Worm (Caenorhabditis elegans): ENCODE measurements around the gene plp-2.

The plp-2 gene

DNA sequence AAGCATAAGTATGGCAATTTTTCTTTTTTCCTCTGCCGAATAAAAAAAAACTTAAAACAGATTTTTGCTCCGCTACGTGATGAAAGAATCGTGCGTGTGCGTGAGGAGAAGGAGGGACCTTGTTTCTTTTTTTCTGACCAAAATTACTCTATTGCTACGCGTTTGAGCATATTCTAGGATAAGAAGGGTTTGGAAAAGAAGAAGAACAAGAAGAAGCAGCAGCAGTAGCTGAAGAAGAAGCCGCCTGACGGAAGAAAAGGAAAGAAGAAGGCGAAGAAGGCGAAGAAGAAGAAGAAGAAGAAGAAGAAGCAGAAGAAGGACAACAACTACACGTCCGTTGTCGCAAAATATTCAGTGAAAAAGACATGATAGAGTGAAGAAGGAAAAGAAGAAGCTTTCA lies 33.5 kb upstream of the plp-2 start:
- TF ChIP-seq aptf-3 (GFP tag; IDR thresholded peaks at IDR 0.05) = no peak
- no peak for TF ChIP-seq nhr-120 (GFP tag; IDR thresholded peaks at IDR 0.05)

DNA sequence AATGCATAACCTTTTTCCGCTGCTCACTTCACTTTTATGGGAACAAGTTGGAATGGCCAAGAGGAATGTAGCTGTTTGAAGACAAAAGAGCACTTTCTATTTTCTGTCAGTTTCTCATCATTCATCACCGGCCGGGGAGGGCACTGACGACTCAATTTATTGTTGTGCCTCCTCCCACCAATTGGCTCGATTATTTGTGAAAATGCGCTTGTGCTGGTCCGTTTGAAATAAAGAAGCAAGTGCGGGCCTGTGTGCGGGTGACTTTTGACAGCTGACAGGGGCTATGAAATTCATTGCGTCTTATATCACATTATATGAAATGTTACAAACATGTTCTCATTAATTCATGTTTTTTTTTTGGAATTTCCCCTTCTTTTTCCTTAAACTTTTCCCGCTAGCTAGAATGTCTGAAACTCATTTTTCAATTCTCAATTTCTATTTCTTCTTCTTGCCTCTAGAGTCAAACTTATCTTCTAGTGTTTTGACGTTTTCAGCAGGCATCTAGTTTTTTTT lies 31.4 kb upstream of the plp-2 start:
- TF ChIP-seq nhr-179 (tag; optimal IDR thresholded peaks at IDR 0.05) (no peak), ceh-79 (tag; optimal IDR thresholded peaks at IDR 0.05) (no peak), F57A8.1 (GFP tag; optimal IDR thresholded peaks at IDR 0.05) (no peak)

- TF ChIP-seq rcor-1 (GFP tag; IDR thresholded peaks at IDR 0.05) (no peak), Y95B8A.8 (GFP tag; IDR thresholded peaks at IDR 0.05) (no peak), ztf-3 (GFP tag; optimal IDR thresholded peaks at IDR 0.05) (no peak), nhr-120 (GFP tag; IDR thresholded peaks at IDR 0.05) (no peak), somi-1 (GFP tag; optimal IDR thresholded peaks at IDR 0.05) (no peak), madf-3 (GFP tag; IDR thresholded peaks at IDR 0.05) (no peak), tbp1 (GFP tag; optimal IDR thresholded peaks at IDR 0.05) (no peak), ztf-26 (tag; optimal IDR thresholded peaks at IDR 0.05) (no peak), zfh-2 (GFP tag; conservative IDR thresholded peaks at IDR 0.05) (no peak), ccch-3 (GFP tag; optimal IDR thresholded peaks at IDR 0.05) (no peak), bed-1 (GFP tag; IDR thresholded peaks at IDR 0.05) (no peak), ceh-91 (GFP tag; IDR thresholded peaks at IDR 0.05) (no peak), Y53F4B.3 (GFP tag; IDR thresholded peaks at IDR 0.05) (no peak), hrde-1 (tag; optimal IDR thresholded peaks at IDR 0.05; ENCODE audit: borderline replicate concordance) (no peak), atf-7 (tag; optimal IDR thresholded peaks at IDR 0.05) (no peak)
These were observed 29.1 kb upstream of the plp-2 start for ce11 chrX:15011526-15012274.

DNA sequence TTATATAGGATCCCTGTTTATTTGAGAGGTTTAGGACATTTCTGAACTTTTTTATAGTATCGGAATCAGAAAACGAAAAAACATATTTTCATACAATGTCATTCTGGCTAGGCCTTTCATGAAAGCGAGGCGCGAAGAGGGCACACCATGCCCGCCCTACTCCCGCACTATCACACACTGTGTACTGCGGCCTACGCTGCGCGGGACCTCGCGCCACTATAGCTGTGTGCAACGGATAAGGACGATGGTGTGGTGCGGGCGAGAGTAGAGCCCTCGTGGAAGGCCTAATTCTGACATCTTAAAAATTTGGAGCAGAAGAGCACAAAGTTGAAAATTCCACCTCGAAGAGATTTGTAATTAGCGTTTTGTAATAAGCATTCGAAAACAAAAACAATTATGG lies 28.3 kb upstream of the plp-2 start:
- TF ChIP-seq snpc-4 (GFP tag; optimal IDR thresholded peaks at IDR 0.05) (peak; percentile 27), snpc-4 (tag; optimal IDR thresholded peaks at IDR 0.05) (peak in 1 of 4 experiments; percentile 58), hlh-26 (GFP tag; conservative IDR thresholded peaks at IDR 0.05) (no peak), chd-7 (tag; optimal IDR thresholded peaks at IDR 0.05) (no peak), hsf-1 (GFP tag; IDR thresholded peaks at IDR 0.05) (no peak), zfh-2 (GFP tag; conservative IDR thresholded peaks at IDR 0.05) (peak; percentile 47; the same call in 1 of the 2 replicates), F49E8.2 (tag; optimal IDR thresholded peaks at IDR 0.05; ENCODE audit: insufficient read depth) (no peak)

DNA sequence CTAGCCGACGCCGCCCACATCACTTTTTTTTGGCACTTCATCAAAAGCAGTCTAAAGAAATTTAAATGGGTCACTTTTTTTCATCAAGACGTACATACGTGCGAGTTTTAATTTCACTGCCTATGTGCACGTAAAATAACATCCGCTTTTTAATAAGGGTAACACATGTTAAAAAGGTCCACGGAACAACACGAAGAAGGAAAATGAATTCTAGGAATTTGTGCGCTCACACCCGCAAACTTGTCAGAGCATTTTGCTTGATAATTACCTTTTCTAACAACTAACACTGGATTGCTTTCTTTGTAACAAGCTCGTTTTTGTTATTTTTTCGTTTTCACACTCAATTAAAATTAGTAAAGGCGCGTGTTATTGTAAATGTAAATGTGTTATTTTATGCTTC lies 26.1 kb upstream of the plp-2 start:
- TF ChIP-seq F49E8.2 (tag; optimal IDR thresholded peaks at IDR 0.05; ENCODE audit: insufficient read depth) (no peak), F10E7.11 (tag; optimal IDR thresholded peaks at IDR 0.05) (no peak), lsl-1 (GFP tag; optimal IDR thresholded peaks at IDR 0.05) (no peak), F33H1.4 (GFP tag; IDR thresholded peaks at IDR 0.05) (no peak), snpc-1.3 (tag; optimal IDR thresholded peaks at IDR 0.05; ENCODE audit: insufficient read depth) (no peak), dpff-1 (tag; optimal IDR thresholded peaks at IDR 0.05) (no peak), bed-1 (GFP tag; IDR thresholded peaks at IDR 0.05) (no peak), nhr-90 (tag; optimal IDR thresholded peaks at IDR 0.05) (no peak), let-526 (GFP tag; IDR thresholded peaks at IDR 0.05) (no peak), mxl-1 (tag; optimal IDR thresholded peaks at IDR 0.05) (no peak), B0336.3 (GFP tag; IDR thresholded peaks at IDR 0.05) (no peak), gei-17 (GFP tag; optimal IDR thresholded peaks at IDR 0.05) (no peak), nhr-27 (tag; optimal IDR thresholded peaks at IDR 0.05) (no peak), repo-1 (tag; optimal IDR thresholded peaks at IDR 0.05) (no peak), ztf-22 (GFP tag; optimal IDR thresholded peaks at IDR 0.05) (no peak), Y53G8AR.9 (GFP tag; conservative IDR thresholded peaks at IDR 0.05) (no peak), somi-1 (GFP tag; optimal IDR thresholded peaks at IDR 0.05) (no peak), die-1 (tag; optimal IDR thresholded peaks at IDR 0.05) (no peak), dpl-1 (GFP tag; optimal IDR thresholded peaks at IDR 0.05) (no peak)

Measured in whole organism, young adult.